Worm (Caenorhabditis elegans) whole organism, L1 larva: ENCODE measurements around the gene rab-19.
A peak's percentile ranks its signal among the peaks of the same experiment; 100 is the strongest.

Experiments used
- C04F5.9 ChIP-seq: sonication (generic microtip); optimal IDR thresholded peaks from 2 replicates; lab custom pipeline; 2016; ENCODE audit warnings: missing genetic modification characterization, missing compliant biosample characterization
- C34B4.2 ChIP-seq: sonication (generic microtip); optimal IDR thresholded peaks from 2 replicates; lab custom pipeline; 2017; ENCODE audit warnings: mild to moderate bottlenecking, missing genetic modification characterization, missing compliant biosample characterization
- aly-2 ChIP-seq: fragments of 150-350 bp; optimal IDR thresholded peaks from 2 replicates; lab custom pipeline; 2014; ENCODE audit warnings: missing biosample characterization, missing genetic modification characterization
- ama-1 ChIP-seq: fragments of 150-350 bp; optimal IDR thresholded peaks from 2 replicates; lab custom pipeline; 2014
- blmp-1 ChIP-seq: fragments of 150-350 bp; optimal IDR thresholded peaks from 2 replicates; lab custom pipeline; 2014; ENCODE audit warnings: missing biosample characterization, missing genetic modification characterization
- ceh-63 ChIP-seq: fragments of 200-800 bp; sonication (Bioruptor generic); optimal IDR thresholded peaks from 2 replicates; lab custom pipeline; 2018; ENCODE audit warnings: mild to moderate bottlenecking, missing genetic modification characterization, missing compliant biosample characterization
- ceh-8 ChIP-seq: fragments of 200-800 bp; sonication (Bioruptor generic); optimal IDR thresholded peaks from 2 replicates; lab custom pipeline; 2018; ENCODE audit warnings: mild to moderate bottlenecking, missing genetic modification characterization, moderate library complexity, missing compliant biosample characterization
- ceh-82 ChIP-seq, 3 experiments: fragments of 150-350 bp in 1 of 3; sonication (generic microtip) in 2 of 3; optimal IDR thresholded peaks; 2 replicates each; lab custom pipeline; 2014 to 2017; ENCODE audit warnings: missing biosample characterization in 3 of 3, missing genetic modification characterization in 3 of 3
- ceh-88 ChIP-seq: fragments of 200-800 bp; sonication (Bioruptor generic); IDR thresholded peaks from 2 replicates; pipeline ENCODE4 v1.3.6; 2022; ENCODE audit warnings: missing genetic modification characterization, missing compliant biosample characterization
- dpl-1 ChIP-seq, 3 experiments: fragments of 150-350 bp in 2 of 3; sonication (generic microtip) in 1 of 3; optimal IDR thresholded peaks; 2 replicates each; lab custom pipeline; 2014 to 2017; ENCODE audit warnings: missing biosample characterization in 3 of 3, missing genetic modification characterization in 3 of 3, missing genetic modification reagents in 3 of 3
- dsc-1 ChIP-seq: sonication (generic microtip); optimal IDR thresholded peaks from 2 replicates; lab custom pipeline; 2016; ENCODE audit warnings: mild to moderate bottlenecking, missing genetic modification characterization, missing compliant biosample characterization
- efl-1 ChIP-seq, 4 experiments: fragments of 150-350 bp; optimal IDR thresholded peaks in 3 of 4; peaks in 1 of 4; 1 replicate in 1 of 4; 2 replicates in 3 of 4; lab custom pipeline; 2014; ENCODE audit warnings: missing biosample characterization in 2 of 4, missing genetic modification characterization in 2 of 4, missing genetic modification reagents in 2 of 4
- egl-13 ChIP-seq: sonication (generic microtip); optimal IDR thresholded peaks from 2 replicates; lab custom pipeline; 2016; ENCODE audit warnings: missing genotype, missing genetic modification reagents, missing genetic modification characterization, missing compliant biosample characterization
- egl-27 ChIP-seq, 2 experiments: fragments of 150-350 bp in 1 of 2; sonication (generic microtip); optimal IDR thresholded peaks; 3 replicates each; lab custom pipeline; 2017 to 2018; ENCODE audit warnings: missing biosample characterization in 2 of 2, missing genetic modification characterization in 2 of 2, missing genetic modification reagents in 2 of 2
- ets-5 ChIP-seq: fragments of 200-800 bp; sonication (Bioruptor generic); IDR thresholded peaks from 2 replicates; pipeline ENCODE4 v1.3.6; 2022; ENCODE audit warnings: missing genetic modification characterization, missing compliant biosample characterization
- fkh-10 ChIP-seq: sonication (generic microtip); optimal IDR thresholded peaks from 2 replicates; lab custom pipeline; 2017; ENCODE audit warnings: missing biosample characterization, missing genetic modification reagents, missing genetic modification characterization
- fkh-4 ChIP-seq: sonication (generic microtip); optimal IDR thresholded peaks from 2 replicates; lab custom pipeline; 2016; ENCODE audit warnings: missing compliant biosample characterization, missing genetic modification characterization, borderline replicate concordance
- fos-1 ChIP-seq: fragments of 150-350 bp; optimal IDR thresholded peaks from 2 replicates; lab custom pipeline; 2014; ENCODE audit warnings: missing biosample characterization, missing genetic modification characterization
- grh-1 ChIP-seq: fragments of 200-800 bp; sonication (Bioruptor generic); IDR thresholded peaks from 2 replicates; pipeline ENCODE4 v1.3.6; 2022; ENCODE audit warnings: missing genetic modification reagents, missing genetic modification characterization, missing compliant biosample characterization
- hpl-2 ChIP-seq: fragments of 150-350 bp; optimal IDR thresholded peaks from 2 replicates; lab custom pipeline; 2014; ENCODE audit warnings: missing biosample characterization, missing genetic modification reagents, missing genetic modification characterization
- isw-1 ChIP-seq: fragments of 200-800 bp; sonication (Bioruptor generic); IDR thresholded peaks from 2 replicates; pipeline ENCODE4 v1.3.6; 2022; ENCODE audit warnings: missing genetic modification characterization, missing compliant biosample characterization
- jun-1 ChIP-seq: fragments of 150-350 bp; optimal IDR thresholded peaks from 2 replicates; lab custom pipeline; 2014; ENCODE audit warnings: missing biosample characterization, missing genetic modification reagents, missing genetic modification characterization
- lin-14 ChIP-seq: fragments of 200-800 bp; sonication (Bioruptor generic); optimal IDR thresholded peaks from 2 replicates; lab custom pipeline; 2018; ENCODE audit warnings: mild to moderate bottlenecking, missing genetic modification characterization, moderate library complexity, missing compliant biosample characterization
- lin-35 ChIP-seq, 2 experiments: fragments of 150-350 bp; optimal IDR thresholded peaks; 2 replicates each; lab custom pipeline; 2014; ENCODE audit warnings: missing biosample characterization in 2 of 2, missing genetic modification characterization in 2 of 2, missing genetic modification reagents in 2 of 2
- lin-39 ChIP-seq: fragments of 150-350 bp; optimal IDR thresholded peaks from 2 replicates; lab custom pipeline; 2014; ENCODE audit warnings: missing biosample characterization, missing genetic modification reagents, missing genetic modification characterization
- lsy-2 ChIP-seq, 2 experiments: fragments of 150-350 bp; optimal IDR thresholded peaks; 2 replicates each; lab custom pipeline; 2014; ENCODE audit warnings: missing biosample characterization in 2 of 2, missing genetic modification characterization in 2 of 2
- mab-9 ChIP-seq: fragments of 200-800 bp; sonication (Bioruptor generic); IDR thresholded peaks from 2 replicates; pipeline ENCODE4 v1.3.6; 2022; ENCODE audit warnings: missing genetic modification reagents, missing genetic modification characterization, missing compliant biosample characterization
- mdl-1 ChIP-seq, 2 experiments: fragments of 150-350 bp; optimal IDR thresholded peaks; 2 replicates each; lab custom pipeline; 2014 to 2017; ENCODE audit warnings: missing biosample characterization in 2 of 2, missing genetic modification characterization in 2 of 2, inconsistent platforms in 1 of 2
- mep-1 ChIP-seq: fragments of 150-350 bp; optimal IDR thresholded peaks from 2 replicates; lab custom pipeline; 2014; ENCODE audit warnings: missing biosample characterization, missing genetic modification characterization
- nhr-11 ChIP-seq: fragments of 150-350 bp; optimal IDR thresholded peaks from 2 replicates; lab custom pipeline; 2014; ENCODE audit warnings: missing biosample characterization, missing genetic modification characterization
- nhr-12 ChIP-seq: sonication (generic microtip); optimal IDR thresholded peaks from 2 replicates; lab custom pipeline; 2017; ENCODE audit warnings: missing biosample characterization, missing genetic modification characterization
- nhr-19 ChIP-seq: fragments of 200-800 bp; sonication (Bioruptor generic); conservative IDR thresholded peaks from 2 replicates; pipeline ENCODE4 v1.3.6; 2022; ENCODE audit warnings: missing genetic modification characterization, missing compliant biosample characterization
- nhr-28 ChIP-seq: fragments of 150-350 bp; optimal IDR thresholded peaks from 2 replicates; lab custom pipeline; 2014; ENCODE audit warnings: missing biosample characterization, missing genetic modification characterization
- nhr-47 ChIP-seq: sonication (generic microtip); optimal IDR thresholded peaks from 2 replicates; lab custom pipeline; 2016; ENCODE audit warnings: mild to moderate bottlenecking, missing genetic modification characterization, moderate library complexity, missing compliant biosample characterization
- nhr-76 ChIP-seq: sonication (generic microtip); optimal IDR thresholded peaks from 2 replicates; lab custom pipeline; 2017; ENCODE audit warnings: missing biosample characterization, missing genetic modification characterization
- nhr-77 ChIP-seq: fragments of 150-350 bp; optimal IDR thresholded peaks from 2 replicates; lab custom pipeline; 2014; ENCODE audit warnings: missing biosample characterization, missing genetic modification characterization
- nhr-84 ChIP-seq: sonication (generic microtip); optimal IDR thresholded peaks from 2 replicates; lab custom pipeline; 2017; ENCODE audit warnings: missing biosample characterization, missing genetic modification characterization
- nhr-85 ChIP-seq: sonication (generic microtip); peaks from one replicate; lab custom pipeline; 2016; ENCODE audit warnings: missing genetic modification characterization, inconsistent platforms, missing compliant biosample characterization
- pqm-1 ChIP-seq: sonication (generic microtip); optimal IDR thresholded peaks from 3 replicates; lab custom pipeline; 2017; ENCODE audit warnings: missing biosample characterization, missing genetic modification characterization
- snpc-4 ChIP-seq: fragments of 150-350 bp; optimal IDR thresholded peaks from 2 replicates; lab custom pipeline; 2014; ENCODE audit warnings: missing biosample characterization, missing genetic modification characterization
- tbx-2 ChIP-seq: sonication (generic microtip); optimal IDR thresholded peaks from 2 replicates; lab custom pipeline; 2016; ENCODE audit warnings: missing genetic modification characterization, missing compliant biosample characterization
- unc-30 ChIP-seq: sonication (generic microtip); optimal IDR thresholded peaks from 2 replicates; lab custom pipeline; 2017; ENCODE audit warnings: missing biosample characterization, missing genetic modification characterization
- unc-62 ChIP-seq: fragments of 150-350 bp; optimal IDR thresholded peaks from 2 replicates; lab custom pipeline; 2014; ENCODE audit warnings: missing biosample characterization, missing genetic modification reagents, missing genetic modification characterization
- unc-86 ChIP-seq: sonication (generic microtip); optimal IDR thresholded peaks from 2 replicates; lab custom pipeline; 2016; ENCODE audit warnings: missing genetic modification characterization, missing compliant biosample characterization
- unc-98 ChIP-seq: fragments of 200-800 bp; sonication (Bioruptor generic); IDR thresholded peaks from 2 replicates; pipeline ENCODE4 v1.3.6; 2022; ENCODE audit warnings: missing genetic modification characterization, missing compliant biosample characterization
- vab-15 ChIP-seq: sonication (generic microtip); optimal IDR thresholded peaks from 2 replicates; lab custom pipeline; 2017; ENCODE audit warnings: missing genotype, mild to moderate bottlenecking, missing genetic modification characterization, missing compliant biosample characterization
- xbp-1 ChIP-seq: sonication (generic microtip); optimal IDR thresholded peaks from 2 replicates; lab custom pipeline; 2016; ENCODE audit warnings: missing genetic modification characterization, missing compliant biosample characterization
- zag-1 ChIP-seq: fragments of 150-350 bp; optimal IDR thresholded peaks from 2 replicates; lab custom pipeline; 2014; ENCODE audit warnings: missing biosample characterization, missing genetic modification characterization
- zip-4 ChIP-seq: fragments of 200-800 bp; sonication (Bioruptor generic); optimal IDR thresholded peaks from 2 replicates; lab custom pipeline; 2018; ENCODE audit warnings: mild to moderate bottlenecking, missing genetic modification characterization, moderate library complexity, missing compliant biosample characterization
- ztf-11 ChIP-seq, 2 experiments: sonication (generic microtip); optimal IDR thresholded peaks; 2 replicates each; lab custom pipeline; 2016 to 2017; ENCODE audit warnings: missing genetic modification characterization in 2 of 2, missing biosample characterization in 1 of 2, missing compliant biosample characterization in 1 of 2
- ztf-4 ChIP-seq: fragments of 150-350 bp; optimal IDR thresholded peaks from 2 replicates; lab custom pipeline; 2014; ENCODE audit warnings: missing biosample characterization, missing genetic modification characterization

rab-19 gene

ce11 chrIV:13422200-13422599 is 38.0 kb upstream of the rab-19 start, which contains the start of gene nol-9:
nol-9 (plus strand) TSS chrIV:13422500.
- TF ChIP-seq fos-1 (tag; lab: Kevin White, UChicago) = no peak
- TF ChIP-seq vab-15 (tag; lab: Kevin White, UChicago) = no peak
- TF ChIP-seq dsc-1 (tag; lab: Kevin White, UChicago) = no peak
- no peak for TF ChIP-seq jun-1
- no peak for TF ChIP-seq ets-5
- TF ChIP-seq mdl-1 (tag; optimal IDR thresholded peaks at IDR 0.05; lab: Kevin White, UChicago) = no peak
- no peak for TF ChIP-seq xbp-1
- no peak for TF ChIP-seq zag-1

- no peak for TF ChIP-seq unc-86 (tag; lab: Kevin White, UChicago)
- TF ChIP-seq snpc-4 (tag; lab: Kevin White, UChicago) = no peak
- TF ChIP-seq nhr-76 (tag; lab: Kevin White, UChicago) = no peak
- TF ChIP-seq ceh-63 (GFP tag; lab: Kevin White, UChicago) = no peak
- no peak for TF ChIP-seq nhr-84
- TF ChIP-seq efl-1 (optimal IDR thresholded peaks at IDR 0.05; lab: Kevin White, UChicago) = no peak
- TF ChIP-seq efl-1 (GFP tag; optimal IDR thresholded peaks at IDR 0.05 in 1 of 2; lab: Kevin White, UChicago) = peak in 1 of 2 experiments; percentile 5
- no peak for TF ChIP-seq fkh-4
- TF ChIP-seq nhr-12 (tag; lab: Kevin White, UChicago) = no peak
- TF ChIP-seq tbx-2 (tag; lab: Kevin White, UChicago) = no peak
- peak in 1 of 2 experiments; percentile 26 for TF ChIP-seq lsy-2 (tag; optimal IDR thresholded peaks at IDR 0.05; lab: Kevin White, UChicago)
- no peak for TF ChIP-seq jun-1
- TF ChIP-seq zip-4 (GFP tag; lab: Kevin White, UChicago) = no peak
- TF ChIP-seq unc-98 (GFP tag; lab: Robert Waterston, UW) = no peak
- no peak for TF ChIP-seq grh-1 (GFP tag; lab: Robert Waterston, UW)
- TF ChIP-seq nhr-85 = no peak
- TF ChIP-seq lin-39 = no peak
- TF ChIP-seq xbp-1 = no peak
- TF ChIP-seq egl-13 (tag; lab: Kevin White, UChicago) = no peak
- TF ChIP-seq ama-1 (lab: Kevin White, UChicago) = no peak
- TF ChIP-seq nhr-19 (GFP tag; lab: Robert Waterston, UW) = no peak
- TF ChIP-seq lin-14 (GFP tag; lab: Kevin White, UChicago) = no peak
- no peak for TF ChIP-seq pqm-1 (tag; lab: Kevin White, UChicago)
- TF ChIP-seq fos-1 (tag; lab: Kevin White, UChicago) = no peak
- TF ChIP-seq dpl-1 (GFP tag; optimal IDR thresholded peaks at IDR 0.05; lab: Kevin White, UChicago) = peak in 1 of 3 experiments; percentile 31
- no peak for TF ChIP-seq mdl-1 (tag; optimal IDR thresholded peaks at IDR 0.05; lab: Kevin White, UChicago)
- TF ChIP-seq unc-62 (GFP tag; lab: Kevin White, UChicago) = no peak
- no peak for TF ChIP-seq C34B4.2 (tag; lab: Kevin White, UChicago)
- TF ChIP-seq nhr-77 (tag; lab: Kevin White, UChicago) = no peak
- TF ChIP-seq ceh-82 (tag; optimal IDR thresholded peaks at IDR 0.05; lab: Kevin White, UChicago) = no peak
- TF ChIP-seq isw-1 (GFP tag; lab: Robert Waterston, UW) = no peak
- TF ChIP-seq mep-1 = peak; percentile 32
- TF ChIP-seq ztf-4 (tag; lab: Kevin White, UChicago) = no peak
- TF ChIP-seq nhr-11 (tag; lab: Kevin White, UChicago) = no peak
- TF ChIP-seq C04F5.9 = no peak
- no peak for TF ChIP-seq fkh-10
- peak; percentile 27 for TF ChIP-seq blmp-1 (tag; lab: Kevin White, UChicago)
- no peak for TF ChIP-seq aly-2 (tag; lab: Kevin White, UChicago)
- no peak for TF ChIP-seq mab-9 (GFP tag; lab: Robert Waterston, UW)
- no peak for TF ChIP-seq nhr-47 (tag; lab: Kevin White, UChicago)
- TF ChIP-seq egl-27 (tag; optimal IDR thresholded peaks at IDR 0.05; lab: Kevin White, UChicago) = no peak
- no peak for TF ChIP-seq hpl-2 (GFP tag; lab: Kevin White, UChicago)
- no peak for TF ChIP-seq unc-30
- TF ChIP-seq lin-35 (GFP tag; optimal IDR thresholded peaks at IDR 0.05; lab: Kevin White, UChicago) = peak in 1 of 2 experiments; percentile 24
- no peak for TF ChIP-seq nhr-28 (tag; lab: Kevin White, UChicago)
- TF ChIP-seq ztf-11 (tag; optimal IDR thresholded peaks at IDR 0.05; lab: Kevin White, UChicago) = no peak
- no peak for TF ChIP-seq ceh-88 (GFP tag; lab: Robert Waterston, UW)
- TF ChIP-seq ceh-8 (GFP tag; lab: Kevin White, UChicago) = no peak
- TF ChIP-seq dsc-1 (tag; lab: Kevin White, UChicago) = no peak
- no peak for TF ChIP-seq vab-15 (tag; lab: Kevin White, UChicago)
These were observed 31.6 kb upstream of the rab-19 start, which contains the start of the genes pik-1 and aptf-2 for ce11 chrIV:13415739-13416271. pik-1 (plus strand) TSS chrIV:13416041. aptf-2 (minus strand) TSS chrIV:13416051.
